Fruit fly (Drosophila melanogaster): ENCODE results near the gene mus304.

- TF ChIP-seq sima (GFP tag; optimal IDR thresholded peaks at IDR 0.05) (no peak), Med (GFP tag) (no peak), CG11696 (GFP tag; IDR thresholded peaks at IDR 0.05) (no peak), Drgx (GFP tag; IDR thresholded peaks at IDR 0.05) (no peak), fru (optimal IDR thresholded peaks at IDR 0.05) (no peak), psq (GFP tag; optimal IDR thresholded peaks at IDR 0.05) (no peak), Dp (GFP tag; optimal IDR thresholded peaks at IDR 0.05) (no peak), luna (GFP tag; optimal IDR thresholded peaks at IDR 0.05) (no peak), row (GFP tag; IDR thresholded peaks at IDR 0.05) (no peak), Bgb (GFP tag; IDR thresholded peaks at IDR 0.05; ENCODE audit: partially characterized antibody) (no peak), CG14667 (GFP tag; IDR thresholded peaks at IDR 0.05) (no peak)
Observed at dm6 chr3L:18105343-18106020, 4.1 kb upstream of the mus304 start.
